Worm (Caenorhabditis elegans) whole organism, midembryonic: ENCODE data around the gene T26A8.4.

Experiments used
- cog-1 ChIP-seq: sonication (generic microtip); optimal IDR thresholded peaks from 2 replicates; lab custom pipeline; 2016; ENCODE audit warnings: missing genetic modification characterization, missing compliant biosample characterization
- flt-1 ChIP-seq: fragments of 200-800 bp; sonication (Bioruptor generic); IDR thresholded peaks from 2 replicates; pipeline ENCODE4 v1.3.6; 2022; ENCODE audit warnings: missing genetic modification characterization, missing compliant biosample characterization
- klf-2 ChIP-seq: fragments of 200-800 bp; sonication (Bioruptor generic); conservative IDR thresholded peaks from 2 replicates; pipeline ENCODE4 v1.3.6; 2022; ENCODE audit warnings: missing genetic modification reagents, missing genetic modification characterization, missing compliant biosample characterization
- tab-1 ChIP-seq: fragments of 200-800 bp; sonication (Bioruptor generic); IDR thresholded peaks from 2 replicates; pipeline ENCODE4 v1.3.6; 2022; ENCODE audit warnings: missing genetic modification characterization, missing compliant biosample characterization
- ztf-23 ChIP-seq: fragments of 200-800 bp; sonication (Bioruptor generic); IDR thresholded peaks from 2 replicates; pipeline ENCODE4 v1.3.6; 2022; ENCODE audit warnings: missing genetic modification reagents, missing genetic modification characterization, missing compliant biosample characterization
- ztf-29 ChIP-seq: fragments of 200-800 bp; sonication (Bioruptor generic); IDR thresholded peaks from 2 replicates; pipeline ENCODE4 v1.3.6; 2022; ENCODE audit warnings: missing genetic modification reagents, missing genetic modification characterization, missing compliant biosample characterization

- TF ChIP-seq ztf-23 (GFP tag; lab: Robert Waterston, UW), result no peak
- TF ChIP-seq klf-2 (GFP tag; lab: Robert Waterston, UW), result no peak
- TF ChIP-seq cog-1 (tag; lab: Kevin White, UChicago), result no peak
- TF ChIP-seq tab-1 (GFP tag; lab: Robert Waterston, UW), result no peak
- TF ChIP-seq flt-1 (GFP tag; lab: Robert Waterston, UW), result no peak
- no peak for TF ChIP-seq ztf-29
Measured at ce11 chrIV:8446904-8447303, 14.2 kb upstream of the T26A8.4 start, which contains the start of gene T01B11.1.
